Worm (Caenorhabditis elegans): ENCODE results near the gene bath-5.

- TF ChIP-seq C17E4.6 (GFP tag; IDR thresholded peaks at IDR 0.05) (no peak), tbp1 (GFP tag; optimal IDR thresholded peaks at IDR 0.05) (no peak), rec-8 (tag; optimal IDR thresholded peaks at IDR 0.05) (no peak), lsy-27 (tag; optimal IDR thresholded peaks at IDR 0.05; ENCODE audit: borderline replicate concordance, insufficient read depth) (no peak), tlf-1 (GFP tag; optimal IDR thresholded peaks at IDR 0.05) (no peak), athp-1 (tag; optimal IDR thresholded peaks at IDR 0.05) (no peak), die-1 (tag; optimal IDR thresholded peaks at IDR 0.05) (no peak), pha-4 (tag; optimal IDR thresholded peaks at IDR 0.05) (no peak), snpc-1.1 (tag; optimal IDR thresholded peaks at IDR 0.05; ENCODE audit: insufficient read depth) (no peak), F10E7.11 (tag; optimal IDR thresholded peaks at IDR 0.05) (no peak), unc-62 (GFP tag; optimal IDR thresholded peaks at IDR 0.05) (no peak), nhr-120 (GFP tag; IDR thresholded peaks at IDR 0.05) (no peak), him-1 (tag; optimal IDR thresholded peaks at IDR 0.05) (no peak)
Measured at ce11 chrII:2051372-2051771, 19.6 kb upstream of the bath-5 start, which contains the start of gene fbxb-35.
